Fruit fly (Drosophila melanogaster): Measurements from ENCODE around the gene CG34280.

Gene CG34280

dm6 chr3R:17379742-17380141, 23.8 kb downstream of the CG34280 start, which contains the start of gene lute:
Gene lute (plus strand): TSS chr3R:17379944.
- TF ChIP-seq CG13287 (GFP tag; IDR thresholded peaks at IDR 0.05; ENCODE audit: partially characterized antibody) (peak; percentile 12; the same call in 1 of the 2 replicates), Med (GFP tag) (peak; percentile 45), CG15601 (tag; optimal IDR thresholded peaks at IDR 0.05) (peak; percentile 9), Fer3 (tag; optimal IDR thresholded peaks at IDR 0.05) (no peak), so (GFP tag; IDR thresholded peaks at IDR 0.05) (0 out of 3 replicates have a peak, but pooled peaks have one; percentile 10), gfzf (GFP tag; optimal IDR thresholded peaks at IDR 0.05) (no peak), CG17612 (GFP tag; IDR thresholded peaks at IDR 0.05) (no peak), CG9727 (GFP tag; optimal IDR thresholded peaks at IDR 0.05) (no peak), chinmo (GFP tag; IDR thresholded peaks at IDR 0.05; ENCODE audit: partially characterized antibody) (peak; percentile 86; the same call in 2 of the 4 replicates), Deaf1 (tag; optimal IDR thresholded peaks at IDR 0.05) (peak; percentile 91), vvl (GFP tag; IDR thresholded peaks at IDR 0.05) (0 out of 2 replicates have a peak, but pooled peaks have one; percentile 13), CG15696 (tag; optimal IDR thresholded peaks at IDR 0.05) (no peak), yki (optimal IDR thresholded peaks at IDR 0.05) (no peak), gt (GFP tag; IDR thresholded peaks at IDR 0.05) (no peak), Elba2 (GFP tag; optimal IDR thresholded peaks at IDR 0.05) (no peak), CG7786 (GFP tag; optimal IDR thresholded peaks at IDR 0.05) (no peak), sima (GFP tag; optimal IDR thresholded peaks at IDR 0.05) (no peak), otp (GFP tag; IDR thresholded peaks at IDR 0.05) (no peak), CG8290 (GFP tag; optimal IDR thresholded peaks at IDR 0.05) (no peak), CG8290 (tag; optimal IDR thresholded peaks at IDR 0.05) (peak in 1 of 2 experiments; percentile 19), Bgb (GFP tag; IDR thresholded peaks at IDR 0.05; ENCODE audit: partially characterized antibody) (no peak), CG13894 (tag; optimal IDR thresholded peaks at IDR 0.05) (peak; percentile 42), wek (GFP tag; optimal IDR thresholded peaks at IDR 0.05) (no peak), hkb (optimal IDR thresholded peaks at IDR 0.05) (no peak), hkb (GFP tag; IDR thresholded peaks at IDR 0.05) (peak; percentile 44; the same call in 1 of the 2 replicates), CG9817 (tag; optimal IDR thresholded peaks at IDR 0.05) (no peak), Jarid2 (GFP tag; optimal IDR thresholded peaks at IDR 0.05) (peak; percentile 41), CG12769 (tag; optimal IDR thresholded peaks at IDR 0.05) (peak; percentile 7), ewg (GFP tag; optimal IDR thresholded peaks at IDR 0.05) (peak; percentile 27), fu2 (GFP tag; optimal IDR thresholded peaks at IDR 0.05) (no peak)

dm6 chr3R:17379051-17379450, 24.5 kb downstream of the CG34280 start:
- no peak for TF ChIP-seq CG9437 (GFP tag; optimal IDR thresholded peaks at IDR 0.05)
- TF ChIP-seq dmrt99B (tag; optimal IDR thresholded peaks at IDR 0.05) = peak; percentile 37
- TF ChIP-seq row (GFP tag; IDR thresholded peaks at IDR 0.05) = peak; percentile 44; the same call in 1 of the 3 replicates
- TF ChIP-seq CG1024 (GFP tag; IDR thresholded peaks at IDR 0.05) = peak; percentile 19; the same call in 1 of the 2 replicates
- peak; percentile 0 for TF ChIP-seq Blimp-1 (GFP tag; optimal IDR thresholded peaks at IDR 0.05)
- TF ChIP-seq al (GFP tag; IDR thresholded peaks at IDR 0.05) = 0 out of 2 replicates have a peak, but pooled peaks have one; percentile 6
- TF ChIP-seq Hmx (GFP tag; optimal IDR thresholded peaks at IDR 0.05) = no peak
- peak; percentile 23 for TF ChIP-seq nmo (GFP tag; optimal IDR thresholded peaks at IDR 0.05)
- peak; percentile 90 for TF ChIP-seq CG3995 (GFP tag; optimal IDR thresholded peaks at IDR 0.05)
- no peak for TF ChIP-seq sima (GFP tag; optimal IDR thresholded peaks at IDR 0.05)
- peak; percentile 37; the same call in 1 of the 2 replicates for TF ChIP-seq slbo (GFP tag; IDR thresholded peaks at IDR 0.05)
- TF ChIP-seq tll (GFP tag; optimal IDR thresholded peaks at IDR 0.05) = no peak
- TF ChIP-seq CG13123 (GFP tag; optimal IDR thresholded peaks at IDR 0.05) = no peak
- 0 out of 2 replicates have a peak, but pooled peaks have one; percentile 5 for TF ChIP-seq sisA (GFP tag; IDR thresholded peaks at IDR 0.05)
- TF ChIP-seq CG11560 (tag; IDR thresholded peaks at IDR 0.05) = 0 out of 3 replicates have a peak, but pooled peaks have one; percentile 5
- no peak for TF ChIP-seq rib (GFP tag; IDR thresholded peaks at IDR 0.05)
- peak; percentile 22; the same call in 1 of the 3 replicates for TF ChIP-seq sr (GFP tag; IDR thresholded peaks at IDR 0.05)
- TF ChIP-seq Xrp1 (GFP tag; IDR thresholded peaks at IDR 0.05) = peak; percentile 45
- TF ChIP-seq CG7839 (tag; optimal IDR thresholded peaks at IDR 0.05) = peak; percentile 35
- no peak for TF ChIP-seq Hmr (GFP tag; optimal IDR thresholded peaks at IDR 0.05)
- peak; percentile 23; the same call in 1 of the 2 replicates for TF ChIP-seq CG14441 (GFP tag; IDR thresholded peaks at IDR 0.05)
- TF ChIP-seq emc (GFP tag; optimal IDR thresholded peaks at IDR 0.05) = no peak
- TF ChIP-seq tin (GFP tag; optimal IDR thresholded peaks at IDR 0.05) = peak; percentile 6
